Fruit fly (Drosophila melanogaster): ENCODE results near the gene Ugt302E1.
A peak's percentile ranks its signal among the peaks of the same experiment; 100 is the strongest.

Ugt302E1 gene

dm6 chr3R:11145135-11145534 lies 9.3 kb upstream of the Ugt302E1 start, which contains the start of gene CheA86a:
TSS of gene CheA86a (minus strand) at chr3R:11145235.
- TF ChIP-seq rgr (GFP tag; optimal IDR thresholded peaks at IDR 0.05) (no peak), dmrt93B (GFP tag; optimal IDR thresholded peaks at IDR 0.05) (no peak), lola (GFP tag; optimal IDR thresholded peaks at IDR 0.05) (no peak), CrebA (GFP tag; optimal IDR thresholded peaks at IDR 0.05; ENCODE audit: borderline replicate concordance) (no peak), Dif (GFP tag; optimal IDR thresholded peaks at IDR 0.05; ENCODE audit: partially characterized antibody) (no peak), ey (GFP tag; optimal IDR thresholded peaks at IDR 0.05) (no peak), Vsx2 (GFP tag; optimal IDR thresholded peaks at IDR 0.05; ENCODE audit: partially characterized antibody) (no peak), GATAd (GFP tag; optimal IDR thresholded peaks at IDR 0.05) (no peak), h (GFP tag; optimal IDR thresholded peaks at IDR 0.05) (no peak), dl (GFP tag; optimal IDR thresholded peaks at IDR 0.05; ENCODE audit: insufficient read depth in 1 of 2, partially characterized antibody in 2 of 2) (no peak), OdsH (GFP tag; optimal IDR thresholded peaks at IDR 0.05) (no peak), Rel (GFP tag; optimal IDR thresholded peaks at IDR 0.05) (no peak), Rel (tag; optimal IDR thresholded peaks at IDR 0.05) (no peak), fru (GFP tag; optimal IDR thresholded peaks at IDR 0.05) (no peak), Hr83 (GFP tag; optimal IDR thresholded peaks at IDR 0.05; ENCODE audit: poor library complexity, severe bottlenecking) (no peak), Myc (optimal IDR thresholded peaks at IDR 0.05) (no peak)

- TF ChIP-seq h (GFP tag; optimal IDR thresholded peaks at IDR 0.05) (peak; percentile 71), dmrt93B (GFP tag; optimal IDR thresholded peaks at IDR 0.05) (peak; percentile 57), pan (optimal IDR thresholded peaks at IDR 0.05) (no peak), OdsH (GFP tag; optimal IDR thresholded peaks at IDR 0.05) (peak; percentile 60), Vsx2 (GFP tag; optimal IDR thresholded peaks at IDR 0.05; ENCODE audit: partially characterized antibody) (no peak), psq (GFP tag; optimal IDR thresholded peaks at IDR 0.05) (peak; percentile 40), ey (GFP tag; optimal IDR thresholded peaks at IDR 0.05) (no peak), Myc (optimal IDR thresholded peaks at IDR 0.05) (no peak), brk (GFP tag; optimal IDR thresholded peaks at IDR 0.05) (no peak), Rel (GFP tag; optimal IDR thresholded peaks at IDR 0.05) (peak; percentile 46), Rel (tag; optimal IDR thresholded peaks at IDR 0.05) (no peak), Sp1 (GFP tag; optimal IDR thresholded peaks at IDR 0.05) (peak; percentile 62), Dif (GFP tag; optimal IDR thresholded peaks at IDR 0.05; ENCODE audit: partially characterized antibody) (no peak), rgr (GFP tag; optimal IDR thresholded peaks at IDR 0.05) (peak; percentile 63), sage (GFP tag; optimal IDR thresholded peaks at IDR 0.05) (peak; percentile 54), lola (GFP tag; optimal IDR thresholded peaks at IDR 0.05) (no peak), N (GFP tag; optimal IDR thresholded peaks at IDR 0.05) (no peak), tai (GFP tag; optimal IDR thresholded peaks at IDR 0.05) (no peak), dsf (GFP tag; optimal IDR thresholded peaks at IDR 0.05; ENCODE audit: borderline replicate concordance) (no peak), br (GFP tag; optimal IDR thresholded peaks at IDR 0.05) (no peak), Hr78 (GFP tag; optimal IDR thresholded peaks at IDR 0.05) (no peak), Mio (GFP tag; optimal IDR thresholded peaks at IDR 0.05) (no peak), CG32264 (GFP tag; optimal IDR thresholded peaks at IDR 0.05) (no peak), Hnf4 (GFP tag; optimal IDR thresholded peaks at IDR 0.05) (no peak), foxo (GFP tag; optimal IDR thresholded peaks at IDR 0.05) (peak in 1 of 2 experiments; percentile 73), usp (GFP tag; optimal IDR thresholded peaks at IDR 0.05) (no peak), HLH106 (tag; optimal IDR thresholded peaks at IDR 0.05) (peak; percentile 73), Jra (GFP tag; optimal IDR thresholded peaks at IDR 0.05) (no peak), Hr83 (GFP tag; optimal IDR thresholded peaks at IDR 0.05; ENCODE audit: poor library complexity, severe bottlenecking) (no peak), Abd-B (GFP tag; optimal IDR thresholded peaks at IDR 0.05) (no peak), fru (GFP tag; optimal IDR thresholded peaks at IDR 0.05) (peak; percentile 54), CrebA (GFP tag; optimal IDR thresholded peaks at IDR 0.05; ENCODE audit: borderline replicate concordance) (no peak), GATAd (GFP tag; optimal IDR thresholded peaks at IDR 0.05) (no peak), sv (GFP tag; optimal IDR thresholded peaks at IDR 0.05) (no peak), woc (GFP tag; optimal IDR thresholded peaks at IDR 0.05) (peak; percentile 15), dl (GFP tag; optimal IDR thresholded peaks at IDR 0.05; ENCODE audit: insufficient read depth in 1 of 2, partially characterized antibody in 2 of 2) (no peak), CG9705 (GFP tag; optimal IDR thresholded peaks at IDR 0.05) (no peak), Dfd (GFP tag; optimal IDR thresholded peaks at IDR 0.05) (no peak), jim (GFP tag; optimal IDR thresholded peaks at IDR 0.05) (no peak)
Measured at dm6 chr3R:11153799-11154273, 590 bp upstream of the Ugt302E1 start, which contains the start of gene Ugt302K1. TSS of gene Ugt302K1 (minus strand) at chr3R:11153849.
